Fruit fly (Drosophila melanogaster) whole organism, embryonic: Measurements from ENCODE around the gene Est-6.

Experiments used
- Hr39 ChIP-seq: fragments of >200 bp; optimal IDR thresholded peaks from 2 replicates; lab custom pipeline; 2017
- Scr ChIP-seq: fragments of 200-800 bp; sonication (Bioruptor generic); IDR thresholded peaks from 2 replicates; pipeline ENCODE4 v1.3.6; 2022; ENCODE audit warnings: missing biosample characterization, missing genetic modification characterization; ENCODE audit not compliant: partially characterized antibody
- TFAM ChIP-seq: fragments of 200-800 bp; sonication (Bioruptor generic); optimal IDR thresholded peaks from 2 replicates; lab custom pipeline; 2017; ENCODE audit warnings: missing biosample characterization, missing genetic modification characterization, inconsistent platforms
- da ChIP-seq: fragments of 200-800 bp; sonication (Bioruptor generic); optimal IDR thresholded peaks from 2 replicates; lab custom pipeline; 2016; ENCODE audit warnings: missing biosample characterization, missing genetic modification characterization
- dati ChIP-seq: fragments of 200-800 bp; sonication (Bioruptor generic); IDR thresholded peaks from 2 replicates; pipeline ENCODE4 v1.3.6; 2022; ENCODE audit warnings: missing biosample characterization, missing genetic modification characterization
- dm ChIP-seq: fragments of 200-800 bp; sonication (Bioruptor generic); optimal IDR thresholded peaks from 3 replicates; lab custom pipeline; 2016; ENCODE audit warnings: missing biosample characterization, missing genetic modification characterization
- fd102C ChIP-seq: fragments of 200-800 bp; sonication (Bioruptor generic); optimal IDR thresholded peaks from 2 replicates; lab custom pipeline; 2018; ENCODE audit warnings: missing biosample characterization, mild to moderate bottlenecking, missing genetic modification characterization, moderate library complexity
- inv ChIP-seq: fragments of 200-800 bp; sonication (Bioruptor generic); IDR thresholded peaks from 2 replicates; pipeline ENCODE4 v1.3.6; 2022; ENCODE audit warnings: missing biosample characterization, missing genetic modification characterization; ENCODE audit not compliant: partially characterized antibody
- oc ChIP-seq: fragments of 200-800 bp; sonication (Bioruptor generic); optimal IDR thresholded peaks from 2 replicates; lab custom pipeline; 2018; ENCODE audit warnings: missing biosample characterization, mild to moderate bottlenecking, missing genetic modification characterization, moderate library complexity
- sc ChIP-seq, 3 experiments: fragments of >200 bp in 2 of 3; fragments of 200-800 bp in 1 of 3; sonication (Bioruptor generic) in 1 of 3; optimal IDR thresholded peaks; 2 replicates in 2 of 3; 3 replicates in 1 of 3; lab custom pipeline; 2017; ENCODE audit warnings: mild to moderate bottlenecking in 1 of 3, missing biosample characterization in 1 of 3, missing genetic modification characterization in 1 of 3, missing genetic modification reagents in 1 of 3
- zfh2 ChIP-seq: fragments of 200-800 bp; sonication (Bioruptor generic); optimal IDR thresholded peaks from 2 replicates; lab custom pipeline; 2016; ENCODE audit warnings: missing biosample characterization, missing genetic modification characterization

DNA sequence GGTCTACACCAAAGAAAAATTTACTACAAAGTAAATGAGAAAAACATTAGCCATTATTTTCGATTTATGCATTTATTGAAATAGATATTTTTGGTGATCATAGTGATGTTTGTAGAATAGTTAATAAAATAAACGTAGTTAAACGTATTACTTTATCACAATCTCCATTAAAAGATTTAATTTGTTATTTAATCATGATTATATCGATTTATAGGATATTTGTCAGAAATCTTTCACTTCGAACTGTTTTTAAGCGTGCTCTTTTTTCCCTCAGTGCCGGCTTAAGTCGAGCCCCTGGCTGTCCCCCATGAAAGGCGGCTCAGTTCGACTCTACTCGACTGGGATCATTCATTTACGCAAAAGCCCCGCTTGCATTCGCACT, 35.0 kb downstream of the Est-6 start:
- TF ChIP-seq Scr (GFP tag; lab: Robert Waterston, UW) (no peak), da (GFP tag; lab: Kevin White, UChicago) (no peak), fd102C (no peak), inv (GFP tag; lab: Robert Waterston, UW) (no peak), sc (optimal IDR thresholded peaks at IDR 0.05; lab: Kevin White, UChicago) (no peak), sc (GFP tag; optimal IDR thresholded peaks at IDR 0.05; lab: Kevin White, UChicago) (no peak), Hr39 (lab: Kevin White, UChicago) (no peak), zfh2 (GFP tag; lab: Kevin White, UChicago) (no peak), oc (tag; lab: Kevin White, UChicago) (no peak), dm (GFP tag; lab: Kevin White, UChicago) (no peak), TFAM (no peak), dati (no peak)
